Fruit fly (Drosophila melanogaster) whole organism, pupa: ENCODE data around the gene CG11584.

Source experiments
- CG10348 ChIP-seq: fragments of 200-800 bp; sonication (Bioruptor generic); IDR thresholded peaks from 2 replicates; pipeline ENCODE4 v1.3.6; 2022; ENCODE audit warnings: missing biosample characterization, missing genetic modification characterization
- CG12605 ChIP-seq: fragments of 200-800 bp; sonication (Bioruptor generic); IDR thresholded peaks from 2 replicates; pipeline ENCODE4 v1.3.6; 2022; ENCODE audit warnings: missing biosample characterization, missing genetic modification characterization
- CG13204 ChIP-seq: fragments of 200-800 bp; sonication (Bioruptor generic); optimal IDR thresholded peaks from 2 replicates; lab custom pipeline; 2018; ENCODE audit warnings: missing biosample characterization, mild to moderate bottlenecking, missing genetic modification characterization, moderate library complexity
- CG14655 ChIP-seq: fragments of 200-800 bp; sonication (Bioruptor generic); optimal IDR thresholded peaks from 3 replicates; lab custom pipeline; 2017; ENCODE audit warnings: mild to moderate bottlenecking, missing biosample characterization, missing genetic modification reagents, missing genetic modification characterization
- CG15710 ChIP-seq: fragments of 200-800 bp; sonication (Bioruptor generic); optimal IDR thresholded peaks from 2 replicates; lab custom pipeline; 2018; ENCODE audit warnings: missing biosample characterization, mild to moderate bottlenecking, missing genetic modification characterization, moderate library complexity
- CG17806 ChIP-seq: fragments of 200-800 bp; sonication (Bioruptor generic); optimal IDR thresholded peaks from 2 replicates; lab custom pipeline; 2018; ENCODE audit warnings: missing biosample characterization, mild to moderate bottlenecking, missing genetic modification characterization, moderate library complexity
- CG34367 ChIP-seq: fragments of 200-800 bp; sonication (Bioruptor generic); optimal IDR thresholded peaks from 2 replicates; lab custom pipeline; 2018; ENCODE audit warnings: missing biosample characterization, mild to moderate bottlenecking, missing genetic modification characterization
- CG4496 ChIP-seq: fragments of 200-800 bp; sonication (Bioruptor generic); IDR thresholded peaks from 3 replicates; pipeline ENCODE4 v1.3.6; 2022; ENCODE audit warnings: missing biosample characterization, missing genetic modification characterization
- CG8159 ChIP-seq: fragments of 200-800 bp; sonication (Bioruptor generic); optimal IDR thresholded peaks from 3 replicates; lab custom pipeline; 2018; ENCODE audit warnings: missing biosample characterization, mild to moderate bottlenecking, missing genetic modification characterization, moderate library complexity
- CG8301 ChIP-seq: fragments of 200-800 bp; sonication (Bioruptor generic); optimal IDR thresholded peaks from 2 replicates; lab custom pipeline; 2018; ENCODE audit warnings: missing biosample characterization, mild to moderate bottlenecking, missing genetic modification characterization
- CG9948 ChIP-seq: fragments of 200-800 bp; sonication (Bioruptor generic); optimal IDR thresholded peaks from 2 replicates; lab custom pipeline; 2018; ENCODE audit warnings: missing biosample characterization, mild to moderate bottlenecking, missing genetic modification characterization, moderate library complexity
- D1 ChIP-seq: fragments of 200-800 bp; sonication (Bioruptor generic); optimal IDR thresholded peaks from 2 replicates; lab custom pipeline; 2018; ENCODE audit warnings: missing biosample characterization, mild to moderate bottlenecking, missing genetic modification characterization, moderate library complexity
- EcR ChIP-seq: fragments of 200-800 bp; sonication (Bioruptor generic); optimal IDR thresholded peaks from 3 replicates; lab custom pipeline; 2019; ENCODE audit warnings: missing biosample characterization, missing genetic modification characterization, mild to moderate bottlenecking, moderate library complexity, missing genetic modification reagents
- Ets98B ChIP-seq: fragments of 200-800 bp; sonication (Bioruptor generic); IDR thresholded peaks from 2 replicates; pipeline ENCODE4 v1.3.6; 2022; ENCODE audit warnings: missing biosample characterization, missing genetic modification characterization
- Pif1A ChIP-seq: fragments of 200-800 bp; sonication (Bioruptor generic); optimal IDR thresholded peaks from 3 replicates; lab custom pipeline; 2016; ENCODE audit warnings: missing biosample characterization, missing genetic modification characterization
- Pif1B ChIP-seq: fragments of 200-800 bp; sonication (Bioruptor generic); optimal IDR thresholded peaks from 3 replicates; lab custom pipeline; 2016; ENCODE audit warnings: missing biosample characterization, missing genetic modification characterization
- Snoo ChIP-seq: fragments of 200-800 bp; sonication (Bioruptor generic); optimal IDR thresholded peaks from 3 replicates; lab custom pipeline; 2017; ENCODE audit warnings: missing biosample characterization, mild to moderate bottlenecking, missing genetic modification characterization, inconsistent platforms
- fd96Ca ChIP-seq: fragments of 200-800 bp; sonication (Bioruptor generic); IDR thresholded peaks from 3 replicates; pipeline ENCODE4 v1.3.6; 2022; ENCODE audit warnings: missing biosample characterization, missing genetic modification characterization
- gl ChIP-seq: fragments of 200-800 bp; sonication (Bioruptor generic); optimal IDR thresholded peaks from 2 replicates; lab custom pipeline; 2018; ENCODE audit warnings: missing biosample characterization, mild to moderate bottlenecking, missing genetic modification characterization
- rn ChIP-seq: fragments of 200-800 bp; sonication (Bioruptor generic); IDR thresholded peaks from 2 replicates; pipeline ENCODE4 v1.3.6; 2022; ENCODE audit warnings: missing biosample characterization, missing genetic modification characterization

CG11584 gene

DNA sequence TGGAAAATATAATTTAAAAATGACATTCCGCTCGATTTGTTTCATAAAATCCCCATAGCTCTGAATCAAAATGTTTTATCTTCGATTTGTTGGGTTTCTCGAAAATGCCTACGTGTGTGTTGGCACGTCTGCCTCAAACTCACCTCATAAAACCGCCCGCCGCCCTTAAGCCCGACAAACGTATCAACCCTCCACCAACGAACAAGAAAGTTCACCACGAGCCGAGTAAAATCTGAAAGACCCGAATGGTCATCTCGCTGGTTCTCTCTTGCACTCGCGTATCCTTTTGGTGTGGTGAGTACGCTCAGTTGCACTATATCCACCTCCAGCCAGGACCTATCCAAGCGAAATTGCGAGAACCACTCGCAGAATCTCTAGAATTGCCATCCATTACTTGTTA lies 41.2 kb downstream of the CG11584 start:
- no peak for TF ChIP-seq Pif1B
- TF ChIP-seq CG14655 (GFP tag; lab: Kevin White, UChicago), result no peak
- no peak for TF ChIP-seq CG9948 (tag; lab: Kevin White, UChicago)
- TF ChIP-seq gl (tag; lab: Kevin White, UChicago), result no peak
- no peak for TF ChIP-seq CG8301
- TF ChIP-seq CG17806, result no peak
- no peak for TF ChIP-seq CG4496
- TF ChIP-seq fd96Ca (GFP tag; lab: Robert Waterston, UW), result no peak
- no peak for TF ChIP-seq CG10348
- no peak for TF ChIP-seq CG15710 (tag; lab: Kevin White, UChicago)
- TF ChIP-seq EcR (GFP tag; lab: Kevin White, UChicago), result no peak
- no peak for TF ChIP-seq CG12605 (GFP tag; lab: Robert Waterston, UW)
- TF ChIP-seq Snoo (tag; lab: Kevin White, UChicago), result no peak
- TF ChIP-seq Ets98B (GFP tag; lab: Robert Waterston, UW), result no peak
- TF ChIP-seq D1 (tag; lab: Kevin White, UChicago), result no peak
- TF ChIP-seq CG13204 (GFP tag; lab: Kevin White, UChicago), result no peak
- no peak for TF ChIP-seq CG34367 (tag; lab: Kevin White, UChicago)
- TF ChIP-seq rn (GFP tag; lab: Robert Waterston, UW), result no peak
- TF ChIP-seq Pif1A (GFP tag; lab: Kevin White, UChicago), result no peak
- TF ChIP-seq CG8159, result no peak
- TF ChIP-seq, all 21 proteins: peak for 0

DNA sequence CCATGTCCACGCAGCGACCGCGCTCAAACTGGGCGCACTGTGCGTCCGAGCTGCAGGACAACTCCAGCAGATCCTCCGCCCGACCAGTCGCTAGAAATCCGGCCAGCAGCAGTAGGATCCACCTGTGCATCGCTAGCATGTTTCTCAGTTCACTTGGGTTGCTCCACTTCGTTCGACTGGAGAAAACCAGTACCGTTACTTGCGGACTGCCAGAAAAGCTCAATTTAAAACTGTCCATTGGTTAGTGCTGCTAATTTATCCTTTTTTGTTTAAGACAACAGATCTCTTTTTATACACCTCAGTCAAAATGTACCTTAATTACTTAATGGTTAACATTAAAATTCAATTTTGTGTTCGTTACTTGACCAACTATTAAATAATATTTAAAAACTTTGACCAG lies 44.8 kb downstream of the CG11584 start, which contains the start of gene CG11674:
Gene CG11674, minus strand, starts transcription at position 215 of the 400 bp plus-strand sequence.
- TF ChIP-seq Snoo (tag; lab: Kevin White, UChicago) (no peak), EcR (GFP tag; lab: Kevin White, UChicago) (no peak), gl (tag; lab: Kevin White, UChicago) (no peak), CG8301 (no peak), rn (GFP tag; lab: Robert Waterston, UW) (no peak), CG15710 (tag; lab: Kevin White, UChicago) (no peak), CG13204 (GFP tag; lab: Kevin White, UChicago) (no peak), CG9948 (tag; lab: Kevin White, UChicago) (no peak), D1 (tag; lab: Kevin White, UChicago) (no peak)
- TF ChIP-seq, all 21 proteins: peak for 0

DNA sequence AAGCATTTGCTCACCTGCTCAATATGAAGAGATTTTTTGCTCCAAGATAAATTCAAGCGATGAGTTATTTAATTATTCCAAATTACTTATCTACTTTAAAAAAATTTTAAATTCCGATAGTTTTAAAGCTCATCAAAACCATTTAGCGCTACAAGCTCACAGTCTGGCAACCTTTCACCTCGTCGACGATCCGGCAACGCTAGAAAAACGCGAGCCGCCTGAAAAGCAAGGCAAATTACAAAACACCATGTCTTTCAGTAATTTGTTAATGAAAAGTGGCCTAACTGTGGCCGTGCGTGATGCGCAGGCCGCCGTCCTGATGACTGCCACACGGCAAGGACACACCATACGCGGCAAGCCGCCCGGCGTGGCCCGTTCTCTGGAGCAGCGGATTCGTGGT lies 45.3 kb downstream of the CG11584 start, which contains the start of gene mRpL38:
Gene mRpL38, plus strand, starts transcription at position 197 of the 400 bp plus-strand sequence.
- no peak for TF ChIP-seq D1 (tag; lab: Kevin White, UChicago)
- TF ChIP-seq CG10348, result no peak
- TF ChIP-seq CG8159, result no peak
- no peak for TF ChIP-seq CG14655 (GFP tag; lab: Kevin White, UChicago)
- no peak for TF ChIP-seq rn (GFP tag; lab: Robert Waterston, UW)
- TF ChIP-seq EcR (GFP tag; lab: Kevin White, UChicago), result no peak

dm6 chrX:14227043-14227442 lies 46.2 kb downstream of the CG11584 start:
- TF ChIP-seq CG4496, result no peak
- no peak for TF ChIP-seq EcR (GFP tag; lab: Kevin White, UChicago)
- TF ChIP-seq, all 21 proteins: peak for 0
